Worm (Caenorhabditis elegans): Measurements from ENCODE around the gene T22B7.4.

ce11 chrX:5686065-5686464 lies 44.9 kb upstream of the T22B7.4 start, which contains the start of gene set-20:
- no peak for TF ChIP-seq ama-1 (optimal IDR thresholded peaks at IDR 0.05)
- no peak for TF ChIP-seq tbx-37 (GFP tag; conservative IDR thresholded peaks at IDR 0.05)
- no peak for TF ChIP-seq hmbx-1 (tag; optimal IDR thresholded peaks at IDR 0.05)
- peak; percentile 7 for TF ChIP-seq aly-1 (tag; optimal IDR thresholded peaks at IDR 0.05)
- no peak for TF ChIP-seq tra-4 (tag; optimal IDR thresholded peaks at IDR 0.05)
- no peak for TF ChIP-seq flt-1 (GFP tag; IDR thresholded peaks at IDR 0.05)
- TF ChIP-seq hnd-1 (tag; optimal IDR thresholded peaks at IDR 0.05), result no peak
- TF ChIP-seq scrt-1 (GFP tag; IDR thresholded peaks at IDR 0.05), result no peak
- TF ChIP-seq ets-7 (tag; optimal IDR thresholded peaks at IDR 0.05), result no peak
- peak; percentile 93 for TF ChIP-seq hmg-4 (GFP tag; optimal IDR thresholded peaks at IDR 0.05)
- TF ChIP-seq B0310.2 (tag; optimal IDR thresholded peaks at IDR 0.05), result no peak
- peak; percentile 91 for TF ChIP-seq F13C5.2 (tag; optimal IDR thresholded peaks at IDR 0.05)
- TF ChIP-seq sea-1 (GFP tag; conservative IDR thresholded peaks at IDR 0.05), result peak; percentile 63; the same call in 1 of the 2 replicates
